Worm (Caenorhabditis elegans): ENCODE results near the gene W02A2.12.
A peak's percentile ranks its signal among the peaks of the same experiment; 100 is the strongest.

The W02A2.12 gene

ce11 chrIV:13348592-13348991, at the start of gene W02A2.12:
Gene W02A2.12, minus strand, starts transcription at chrIV:13348831.
- TF ChIP-seq scrt-1 (GFP tag; IDR thresholded peaks at IDR 0.05) = no peak
- TF ChIP-seq ceh-36 (tag; optimal IDR thresholded peaks at IDR 0.05) = no peak
- TF ChIP-seq hnd-1 (tag; optimal IDR thresholded peaks at IDR 0.05) = no peak
- no peak for TF ChIP-seq hmbx-1 (tag; optimal IDR thresholded peaks at IDR 0.05)
- TF ChIP-seq tbx-11 (GFP tag; IDR thresholded peaks at IDR 0.05) = no peak
- TF ChIP-seq ama-1 (optimal IDR thresholded peaks at IDR 0.05) = no peak
- TF ChIP-seq B0310.2 (tag; optimal IDR thresholded peaks at IDR 0.05) = no peak
- TF ChIP-seq aly-1 (tag; optimal IDR thresholded peaks at IDR 0.05) = no peak
- no peak for TF ChIP-seq hmg-4 (GFP tag; optimal IDR thresholded peaks at IDR 0.05)
- no peak for TF ChIP-seq tra-4 (tag; optimal IDR thresholded peaks at IDR 0.05)
- no peak for TF ChIP-seq flt-1 (GFP tag; IDR thresholded peaks at IDR 0.05)
- no peak for TF ChIP-seq F13C5.2 (tag; optimal IDR thresholded peaks at IDR 0.05)
- TF ChIP-seq tbx-37 (GFP tag; conservative IDR thresholded peaks at IDR 0.05) = no peak
- no peak for TF ChIP-seq ets-7 (tag; optimal IDR thresholded peaks at IDR 0.05)

- no peak for TF ChIP-seq sea-1 (GFP tag; conservative IDR thresholded peaks at IDR 0.05)
- TF ChIP-seq pes-1 (GFP tag; IDR thresholded peaks at IDR 0.05) = no peak
- TF ChIP-seq ets-7 (tag; optimal IDR thresholded peaks at IDR 0.05) = no peak
- no peak for TF ChIP-seq flt-1 (GFP tag; IDR thresholded peaks at IDR 0.05)
- no peak for TF ChIP-seq tra-4 (tag; optimal IDR thresholded peaks at IDR 0.05)
- no peak for TF ChIP-seq F13C5.2 (tag; optimal IDR thresholded peaks at IDR 0.05)
- no peak for TF ChIP-seq hnd-1 (tag; optimal IDR thresholded peaks at IDR 0.05)
- no peak for TF ChIP-seq ceh-36 (tag; optimal IDR thresholded peaks at IDR 0.05)
- no peak for TF ChIP-seq tbx-37 (GFP tag; conservative IDR thresholded peaks at IDR 0.05)
- no peak for TF ChIP-seq ama-1 (optimal IDR thresholded peaks at IDR 0.05)
- no peak for TF ChIP-seq ceh-13 (GFP tag; optimal IDR thresholded peaks at IDR 0.05)
Observed at ce11 chrIV:13396375-13396774, 47.7 kb upstream of the W02A2.12 start.

- no peak for TF ChIP-seq ceh-13 (GFP tag; optimal IDR thresholded peaks at IDR 0.05)
- TF ChIP-seq B0310.2 (tag; optimal IDR thresholded peaks at IDR 0.05) = no peak
- peak; percentile 10 for TF ChIP-seq F13C5.2 (tag; optimal IDR thresholded peaks at IDR 0.05)
- peak; percentile 53 for TF ChIP-seq hmg-4 (GFP tag; optimal IDR thresholded peaks at IDR 0.05)
- TF ChIP-seq pes-1 (GFP tag; IDR thresholded peaks at IDR 0.05) = no peak
- TF ChIP-seq scrt-1 (GFP tag; IDR thresholded peaks at IDR 0.05) = no peak
- TF ChIP-seq tbx-37 (GFP tag; conservative IDR thresholded peaks at IDR 0.05) = no peak
- no peak for TF ChIP-seq hnd-1 (tag; optimal IDR thresholded peaks at IDR 0.05)
Observed at ce11 chrIV:13395255-13395654, 46.6 kb upstream of the W02A2.12 start.

ce11 chrIV:13394686-13395085, 46.1 kb upstream of the W02A2.12 start:
- TF ChIP-seq ceh-36 (tag; optimal IDR thresholded peaks at IDR 0.05) (no peak), hmbx-1 (tag; optimal IDR thresholded peaks at IDR 0.05) (no peak), F13C5.2 (tag; optimal IDR thresholded peaks at IDR 0.05) (no peak), sea-1 (GFP tag; conservative IDR thresholded peaks at IDR 0.05) (no peak), pes-1 (GFP tag; IDR thresholded peaks at IDR 0.05) (no peak), tra-4 (tag; optimal IDR thresholded peaks at IDR 0.05) (no peak), ama-1 (optimal IDR thresholded peaks at IDR 0.05) (no peak), flt-1 (GFP tag; IDR thresholded peaks at IDR 0.05) (no peak), scrt-1 (GFP tag; IDR thresholded peaks at IDR 0.05) (no peak), ets-7 (tag; optimal IDR thresholded peaks at IDR 0.05) (no peak), hmg-4 (GFP tag; optimal IDR thresholded peaks at IDR 0.05) (no peak), tbx-37 (GFP tag; conservative IDR thresholded peaks at IDR 0.05) (no peak), tbx-11 (GFP tag; IDR thresholded peaks at IDR 0.05) (no peak), ceh-13 (GFP tag; optimal IDR thresholded peaks at IDR 0.05) (no peak), aly-1 (tag; optimal IDR thresholded peaks at IDR 0.05) (no peak), B0310.2 (tag; optimal IDR thresholded peaks at IDR 0.05) (no peak), hnd-1 (tag; optimal IDR thresholded peaks at IDR 0.05) (no peak)

- no peak for TF ChIP-seq pes-1 (GFP tag; IDR thresholded peaks at IDR 0.05)
- no peak for TF ChIP-seq ets-7 (tag; optimal IDR thresholded peaks at IDR 0.05)
- TF ChIP-seq tra-4 (tag; optimal IDR thresholded peaks at IDR 0.05) = no peak
- no peak for TF ChIP-seq aly-1 (tag; optimal IDR thresholded peaks at IDR 0.05)
- no peak for TF ChIP-seq F13C5.2 (tag; optimal IDR thresholded peaks at IDR 0.05)
- no peak for TF ChIP-seq sea-1 (GFP tag; conservative IDR thresholded peaks at IDR 0.05)
- no peak for TF ChIP-seq tbx-11 (GFP tag; IDR thresholded peaks at IDR 0.05)
- TF ChIP-seq tbx-37 (GFP tag; conservative IDR thresholded peaks at IDR 0.05) = no peak
- no peak for TF ChIP-seq ama-1 (optimal IDR thresholded peaks at IDR 0.05)
- no peak for TF ChIP-seq scrt-1 (GFP tag; IDR thresholded peaks at IDR 0.05)
- TF ChIP-seq ceh-13 (GFP tag; optimal IDR thresholded peaks at IDR 0.05) = no peak
- TF ChIP-seq ceh-36 (tag; optimal IDR thresholded peaks at IDR 0.05) = no peak
- no peak for TF ChIP-seq hmg-4 (GFP tag; optimal IDR thresholded peaks at IDR 0.05)
- TF ChIP-seq hmbx-1 (tag; optimal IDR thresholded peaks at IDR 0.05) = no peak
- no peak for TF ChIP-seq flt-1 (GFP tag; IDR thresholded peaks at IDR 0.05)
- no peak for TF ChIP-seq B0310.2 (tag; optimal IDR thresholded peaks at IDR 0.05)
- TF ChIP-seq hnd-1 (tag; optimal IDR thresholded peaks at IDR 0.05) = no peak
Observed at ce11 chrIV:13393246-13393716, 44.6 kb upstream of the W02A2.12 start.

ce11 chrIV:13392230-13392629, 43.6 kb upstream of the W02A2.12 start:
- no peak for TF ChIP-seq flt-1 (GFP tag; IDR thresholded peaks at IDR 0.05)
- no peak for TF ChIP-seq sea-1 (GFP tag; conservative IDR thresholded peaks at IDR 0.05)
- TF ChIP-seq hnd-1 (tag; optimal IDR thresholded peaks at IDR 0.05) = no peak
- no peak for TF ChIP-seq scrt-1 (GFP tag; IDR thresholded peaks at IDR 0.05)
- TF ChIP-seq tbx-37 (GFP tag; conservative IDR thresholded peaks at IDR 0.05) = no peak
- TF ChIP-seq ceh-36 (tag; optimal IDR thresholded peaks at IDR 0.05) = no peak
- TF ChIP-seq pes-1 (GFP tag; IDR thresholded peaks at IDR 0.05) = no peak
- TF ChIP-seq ets-7 (tag; optimal IDR thresholded peaks at IDR 0.05) = no peak
- TF ChIP-seq hmg-4 (GFP tag; optimal IDR thresholded peaks at IDR 0.05) = no peak
- TF ChIP-seq ama-1 (optimal IDR thresholded peaks at IDR 0.05) = no peak
- no peak for TF ChIP-seq aly-1 (tag; optimal IDR thresholded peaks at IDR 0.05)
- no peak for TF ChIP-seq B0310.2 (tag; optimal IDR thresholded peaks at IDR 0.05)
- no peak for TF ChIP-seq ceh-13 (GFP tag; optimal IDR thresholded peaks at IDR 0.05)
- no peak for TF ChIP-seq hmbx-1 (tag; optimal IDR thresholded peaks at IDR 0.05)
- TF ChIP-seq F13C5.2 (tag; optimal IDR thresholded peaks at IDR 0.05) = no peak

- TF ChIP-seq ceh-36 (tag; optimal IDR thresholded peaks at IDR 0.05) = no peak
- no peak for TF ChIP-seq hmg-4 (GFP tag; optimal IDR thresholded peaks at IDR 0.05)
- TF ChIP-seq ama-1 (optimal IDR thresholded peaks at IDR 0.05) = no peak
- no peak for TF ChIP-seq flt-1 (GFP tag; IDR thresholded peaks at IDR 0.05)
- TF ChIP-seq sea-1 (GFP tag; conservative IDR thresholded peaks at IDR 0.05) = no peak
- no peak for TF ChIP-seq tbx-37 (GFP tag; conservative IDR thresholded peaks at IDR 0.05)
- no peak for TF ChIP-seq scrt-1 (GFP tag; IDR thresholded peaks at IDR 0.05)
- no peak for TF ChIP-seq tbx-11 (GFP tag; IDR thresholded peaks at IDR 0.05)
- TF ChIP-seq pes-1 (GFP tag; IDR thresholded peaks at IDR 0.05) = no peak
- TF ChIP-seq F13C5.2 (tag; optimal IDR thresholded peaks at IDR 0.05) = no peak
- TF ChIP-seq hnd-1 (tag; optimal IDR thresholded peaks at IDR 0.05) = no peak
- no peak for TF ChIP-seq tra-4 (tag; optimal IDR thresholded peaks at IDR 0.05)
- TF ChIP-seq hmbx-1 (tag; optimal IDR thresholded peaks at IDR 0.05) = no peak
- no peak for TF ChIP-seq B0310.2 (tag; optimal IDR thresholded peaks at IDR 0.05)
- no peak for TF ChIP-seq ceh-13 (GFP tag; optimal IDR thresholded peaks at IDR 0.05)
- no peak for TF ChIP-seq aly-1 (tag; optimal IDR thresholded peaks at IDR 0.05)
- TF ChIP-seq ets-7 (tag; optimal IDR thresholded peaks at IDR 0.05) = no peak
Observed at ce11 chrIV:13390770-13391169, 42.1 kb upstream of the W02A2.12 start.
